Worm (Caenorhabditis elegans): ENCODE results near the gene ttr-10.

- no peak for TF ChIP-seq lsy-2 (tag; optimal IDR thresholded peaks at IDR 0.05)
- no peak for TF ChIP-seq ama-1 (optimal IDR thresholded peaks at IDR 0.05)
- TF ChIP-seq nhr-237 (tag; optimal IDR thresholded peaks at IDR 0.05) = no peak
Observed at ce11 chrV:7598269-7598668, 44.5 kb upstream of the ttr-10 start, which contains the start of gene C50E3.7.
